Fruit fly (Drosophila melanogaster) whole organism: ENCODE measurements around the gene CG13841.

Source experiments
- CG8478 ChIP-seq: fragments of >200 bp; optimal IDR thresholded peaks from 2 replicates; lab custom pipeline; 2018; ENCODE audit warnings: inconsistent platforms
- EcR ChIP-seq, 2 experiments: fragments of >200 bp; optimal IDR thresholded peaks; 2 replicates each; lab custom pipeline; 2017; ENCODE audit warnings: missing biosample characterization in 2 of 2, missing genetic modification characterization in 2 of 2, missing genetic modification reagents in 2 of 2
- pan ChIP-seq: fragments of >200 bp; optimal IDR thresholded peaks from 2 replicates; lab custom pipeline; 2017
- usp ChIP-seq: fragments of >200 bp; optimal IDR thresholded peaks from 2 replicates; lab custom pipeline; 2017; ENCODE audit warnings: missing biosample characterization, missing genetic modification characterization, mixed read lengths

DNA sequence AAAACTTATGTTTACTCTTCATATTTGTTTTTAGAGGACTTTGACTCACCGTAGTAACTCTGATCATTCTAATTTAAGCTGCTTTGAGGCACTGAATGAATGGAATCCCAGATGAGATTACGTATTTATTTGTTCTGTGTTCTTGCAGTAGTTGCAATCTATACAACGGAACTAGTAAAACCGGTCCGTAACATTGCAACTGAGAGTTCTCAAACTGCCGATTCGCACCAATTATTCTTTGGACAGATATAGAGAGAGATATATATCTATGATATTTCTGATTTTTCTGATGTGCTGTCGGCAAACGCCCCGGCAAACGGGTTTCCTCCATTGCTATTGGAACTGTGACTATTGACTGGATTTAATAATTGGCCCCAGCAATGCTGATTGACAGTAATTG lies at the start of gene CG13841:
- no peak for TF ChIP-seq CG8478 (lab: Kevin White, UChicago)
- no peak for TF ChIP-seq usp
- TF ChIP-seq EcR (GFP tag; optimal IDR thresholded peaks at IDR 0.05; lab: Kevin White, UChicago), result no peak
- no peak for TF ChIP-seq pan (lab: Kevin White, UChicago)
